Worm (Caenorhabditis elegans): ENCODE data around the gene srw-136.

DNA sequence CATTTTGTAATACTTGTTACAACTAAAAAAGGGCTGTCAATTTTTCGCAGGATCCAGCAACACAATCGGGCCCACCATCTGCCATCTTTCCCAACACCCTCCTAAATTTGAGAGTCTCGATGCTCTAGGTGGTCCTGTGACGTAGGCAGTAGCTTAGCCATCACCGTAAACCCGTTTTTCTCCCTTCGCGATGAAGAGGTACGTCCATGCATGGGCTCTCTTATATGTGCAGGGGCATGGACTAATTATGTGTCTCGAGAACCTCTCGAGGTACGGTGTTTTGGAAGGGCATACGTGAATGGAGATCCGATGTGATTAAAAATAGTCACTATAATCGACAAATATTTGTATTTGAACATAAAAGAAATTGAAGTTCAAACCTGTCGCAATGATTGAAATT lies 30.6 kb upstream of the srw-136 start:
- TF ChIP-seq T22C8.4 (GFP tag; IDR thresholded peaks at IDR 0.05) = no peak
- TF ChIP-seq med-1 (GFP tag; optimal IDR thresholded peaks at IDR 0.05; ENCODE audit: insufficient read depth) = no peak
- no peak for TF ChIP-seq flt-1 (GFP tag; IDR thresholded peaks at IDR 0.05)
- no peak for TF ChIP-seq cog-1 (tag; optimal IDR thresholded peaks at IDR 0.05)
- TF ChIP-seq ztf-23 (GFP tag; IDR thresholded peaks at IDR 0.05) = no peak
- no peak for TF ChIP-seq ref-1 (GFP tag; conservative IDR thresholded peaks at IDR 0.05)
- TF ChIP-seq tab-1 (GFP tag; IDR thresholded peaks at IDR 0.05) = no peak
- no peak for TF ChIP-seq klf-2 (GFP tag; conservative IDR thresholded peaks at IDR 0.05)

Data from whole organism, midembryonic.